Fruit fly (Drosophila melanogaster) whole organism, embryonic: ENCODE results near the gene Antp.

ENCODE experiments used
- Blimp-1 ChIP-seq: fragments of 200-800 bp; sonication (Bioruptor generic); optimal IDR thresholded peaks from 3 replicates; lab custom pipeline; 2018; ENCODE audit warnings: missing biosample characterization, missing genetic modification characterization, mild to moderate bottlenecking, moderate library complexity, missing genetic modification reagents
- CG7963 ChIP-seq: fragments of 200-800 bp; sonication (Bioruptor generic); IDR thresholded peaks from 3 replicates; pipeline ENCODE4 v1.3.6; 2022; ENCODE audit warnings: missing biosample characterization, missing genetic modification characterization; ENCODE audit not compliant: partially characterized antibody
- Fer1 ChIP-seq: fragments of 200-800 bp; sonication (Bioruptor generic); optimal IDR thresholded peaks from 2 replicates; lab custom pipeline; 2017; ENCODE audit warnings: missing biosample characterization, mild to moderate bottlenecking, missing genetic modification characterization
- H15 ChIP-seq: fragments of 200-800 bp; sonication (Bioruptor generic); IDR thresholded peaks from 3 replicates; pipeline ENCODE4 v1.3.6; 2022; ENCODE audit warnings: missing biosample characterization, missing genetic modification characterization
- pita ChIP-seq: fragments of 200-800 bp; sonication (Bioruptor generic); optimal IDR thresholded peaks from 2 replicates; lab custom pipeline; 2017; ENCODE audit warnings: missing biosample characterization, mild to moderate bottlenecking, missing genetic modification characterization

- TF ChIP-seq H15 (no peak), Fer1 (no peak), CG7963 (GFP tag; lab: Robert Waterston, UW) (no peak), pita (no peak), Blimp-1 (GFP tag; lab: Kevin White, UChicago) (no peak)
Measured at dm6 chr3R:7004496-7005206, 5.6 kb upstream of the Antp start.
